Fruit fly (Drosophila melanogaster): ENCODE data around the gene Acsf2.

The Acsf2 gene

dm6 chr2L:5298978-5299627, 42.9 kb downstream of the Acsf2 start (continued):
- TF ChIP-seq Asciz (GFP tag; optimal IDR thresholded peaks at IDR 0.05) = peak; percentile 89
- peak; percentile 60 for TF ChIP-seq scrt (GFP tag; optimal IDR thresholded peaks at IDR 0.05)
- peak; percentile 85 for TF ChIP-seq Xrp1 (GFP tag; IDR thresholded peaks at IDR 0.05)
- TF ChIP-seq insv (GFP tag; optimal IDR thresholded peaks at IDR 0.05) = no peak
- no peak for TF ChIP-seq fru (optimal IDR thresholded peaks at IDR 0.05)
- TF ChIP-seq ara (GFP tag; IDR thresholded peaks at IDR 0.05) = peak; percentile 80
- TF ChIP-seq cas (GFP tag; IDR thresholded peaks at IDR 0.05) = no peak
- TF ChIP-seq Ada2b (GFP tag; IDR thresholded peaks at IDR 0.05) = peak; percentile 65
- no peak for TF ChIP-seq CG9876 (GFP tag; optimal IDR thresholded peaks at IDR 0.05)
- TF ChIP-seq pb (GFP tag; optimal IDR thresholded peaks at IDR 0.05) = no peak
- TF ChIP-seq CG32772 (GFP tag; IDR thresholded peaks at IDR 0.05) = peak; percentile 77
- TF ChIP-seq wek (GFP tag; optimal IDR thresholded peaks at IDR 0.05) = no peak
- TF ChIP-seq CG16815 (GFP tag; optimal IDR thresholded peaks at IDR 0.05) = peak; percentile 73
- no peak for TF ChIP-seq NC2α (GFP tag; optimal IDR thresholded peaks at IDR 0.05)
- TF ChIP-seq maf-S (GFP tag; optimal IDR thresholded peaks at IDR 0.05) = peak; percentile 47
- peak; percentile 9 for TF ChIP-seq MTF-1 (GFP tag; optimal IDR thresholded peaks at IDR 0.05; ENCODE audit: borderline replicate concordance)
- peak; percentile 75 for TF ChIP-seq Fer3 (tag; optimal IDR thresholded peaks at IDR 0.05)
- TF ChIP-seq Dbx (GFP tag; IDR thresholded peaks at IDR 0.05) = no peak
- TF ChIP-seq aop (GFP tag; IDR thresholded peaks at IDR 0.05) = no peak
- peak; percentile 28 for TF ChIP-seq CG17186 (GFP tag; optimal IDR thresholded peaks at IDR 0.05)
- no peak for TF ChIP-seq Sry-δ (GFP tag; optimal IDR thresholded peaks at IDR 0.05)
- peak; percentile 82 for TF ChIP-seq CG9437 (GFP tag; optimal IDR thresholded peaks at IDR 0.05)
- peak; percentile 57 for TF ChIP-seq CG8089 (GFP tag; optimal IDR thresholded peaks at IDR 0.05)
- TF ChIP-seq Hmr (GFP tag; optimal IDR thresholded peaks at IDR 0.05) = peak; percentile 86
- peak; percentile 83 for TF ChIP-seq nerfin-1 (tag; optimal IDR thresholded peaks at IDR 0.05)
- TF ChIP-seq NFAT (GFP tag; IDR thresholded peaks at IDR 0.05) = no peak
- TF ChIP-seq dpn (GFP tag; optimal IDR thresholded peaks at IDR 0.05) = peak; percentile 54 to 75
- TF ChIP-seq CG1233 (GFP tag; optimal IDR thresholded peaks at IDR 0.05) = peak; percentile 67
- peak; percentile 89 for TF ChIP-seq Blimp-1 (GFP tag; optimal IDR thresholded peaks at IDR 0.05)
- TF ChIP-seq CG6272 (GFP tag; IDR thresholded peaks at IDR 0.05) = peak; percentile 54; the same call in 1 of the 2 replicates
- no peak for TF ChIP-seq Tbp (GFP tag; optimal IDR thresholded peaks at IDR 0.05)
- peak; percentile 76 for TF ChIP-seq ttk (GFP tag; IDR thresholded peaks at IDR 0.05)
- peak; percentile 34; the same call in 1 of the 2 replicates for TF ChIP-seq Rx (GFP tag; IDR thresholded peaks at IDR 0.05)
- TF ChIP-seq Xbp1 (GFP tag; optimal IDR thresholded peaks at IDR 0.05) = peak; percentile 76
- peak; percentile 55 for TF ChIP-seq psq (GFP tag; optimal IDR thresholded peaks at IDR 0.05)
- TF ChIP-seq cad (GFP tag; optimal IDR thresholded peaks at IDR 0.05) = no peak
- no peak for TF ChIP-seq Elba2 (GFP tag; optimal IDR thresholded peaks at IDR 0.05)
- TF ChIP-seq zfh2 (GFP tag; optimal IDR thresholded peaks at IDR 0.05) = peak; percentile 57
- TF ChIP-seq salm (tag; optimal IDR thresholded peaks at IDR 0.05) = peak; percentile 85
- TF ChIP-seq CG9797 (GFP tag; optimal IDR thresholded peaks at IDR 0.05) = no peak
- 0 out of 2 replicates have a peak, but pooled peaks have one; percentile 35 for TF ChIP-seq CG43689 (GFP tag; IDR thresholded peaks at IDR 0.05)
- TF ChIP-seq CG1647 (GFP tag; optimal IDR thresholded peaks at IDR 0.05) = peak; percentile 20
- TF ChIP-seq chif (GFP tag; optimal IDR thresholded peaks at IDR 0.05) = peak; percentile 63 to 67
- peak; percentile 61; the same call in 1 of the 2 replicates for TF ChIP-seq CG14441 (GFP tag; IDR thresholded peaks at IDR 0.05)
- peak; percentile 70 for TF ChIP-seq NfI (GFP tag; optimal IDR thresholded peaks at IDR 0.05)
- peak; percentile 82 for TF ChIP-seq ewg (GFP tag; optimal IDR thresholded peaks at IDR 0.05)
- peak; percentile 40 for TF ChIP-seq pnt (GFP tag; optimal IDR thresholded peaks at IDR 0.05)
- TF ChIP-seq Stat92E (GFP tag; optimal IDR thresholded peaks at IDR 0.05) = peak in 1 of 3 experiments; percentile 75
- TF ChIP-seq CkIIα-i1 (GFP tag; IDR thresholded peaks at IDR 0.05) = no peak
- TF ChIP-seq ase (GFP tag; IDR thresholded peaks at IDR 0.05) = peak; percentile 64; the same call in 2 of the 3 replicates

Data from whole organism, embryonic.